Worm (Caenorhabditis elegans): ENCODE measurements around the gene tmem-184.

DNA sequence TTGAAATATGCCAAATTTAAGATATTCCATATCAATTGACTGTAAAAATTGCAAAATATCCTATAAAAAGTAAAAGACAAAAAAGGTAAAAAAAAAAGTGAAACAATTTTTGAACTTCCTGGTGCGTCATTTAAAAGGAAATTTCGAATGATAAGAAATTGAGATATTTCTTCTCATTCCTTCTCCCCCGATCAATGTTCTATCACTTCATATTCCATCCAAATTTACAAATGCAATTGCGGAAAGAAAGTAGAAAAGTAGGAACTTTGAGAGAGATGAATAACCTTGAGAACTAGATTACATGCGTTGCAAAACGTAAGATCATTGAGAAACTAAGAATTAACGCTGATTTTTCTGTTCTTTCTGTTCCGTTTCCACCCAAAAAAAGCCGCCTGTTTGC, 2.9 kb upstream of the tmem-184 start:
- TF ChIP-seq ama-1 (optimal IDR thresholded peaks at IDR 0.05) (no peak), ama-1 (GFP tag; optimal IDR thresholded peaks at IDR 0.05) (no peak), lin-40 (tag; optimal IDR thresholded peaks at IDR 0.05) (no peak), ztf-25 (GFP tag; IDR thresholded peaks at IDR 0.05) (no peak), nhr-120 (GFP tag; IDR thresholded peaks at IDR 0.05) (no peak), dpl-1 (GFP tag; optimal IDR thresholded peaks at IDR 0.05) (no peak), dox-1 (GFP tag; IDR thresholded peaks at IDR 0.05) (no peak), mel-28 (tag; optimal IDR thresholded peaks at IDR 0.05; ENCODE audit: borderline replicate concordance) (no peak), pha-4 (tag; optimal IDR thresholded peaks at IDR 0.05) (no peak), tbx-9 (tag; optimal IDR thresholded peaks at IDR 0.05; ENCODE audit: borderline replicate concordance) (no peak), lin-26 (GFP tag; IDR thresholded peaks at IDR 0.05) (no peak), unc-62 (GFP tag; optimal IDR thresholded peaks at IDR 0.05) (no peak), hmg-1.2 (GFP tag; IDR thresholded peaks at IDR 0.05) (no peak), repo-1 (tag; optimal IDR thresholded peaks at IDR 0.05) (no peak), sptf-2 (GFP tag; optimal IDR thresholded peaks at IDR 0.05) (no peak)

All from whole organism, young adult.